Fruit fly (Drosophila melanogaster) whole organism, adult: ENCODE results near the gene 14-3-3epsilon.

Experiments
- CG1620 ChIP-seq: fragments of 200-800 bp; sonication (Bioruptor generic); optimal IDR thresholded peaks from 2 replicates; lab custom pipeline; 2016; ENCODE audit warnings: missing biosample characterization, missing genetic modification characterization
- bab1 ChIP-seq: fragments of 200-800 bp; sonication (Bioruptor generic); optimal IDR thresholded peaks from 3 replicates; lab custom pipeline; 2019; ENCODE audit warnings: missing biosample characterization, mild to moderate bottlenecking, missing genetic modification characterization, moderate library complexity
- cic ChIP-seq: fragments of 200-800 bp; sonication (Bioruptor generic); optimal IDR thresholded peaks from 2 replicates; lab custom pipeline; 2017; ENCODE audit warnings: missing biosample characterization, mild to moderate bottlenecking, missing genetic modification characterization, moderate library complexity
- ovo ChIP-seq: fragments of 200-800 bp; sonication (Bioruptor generic); optimal IDR thresholded peaks from 2 replicates; lab custom pipeline; 2016; ENCODE audit warnings: missing biosample characterization, missing genetic modification characterization
- pad ChIP-seq: fragments of 200-800 bp; sonication (Bioruptor generic); optimal IDR thresholded peaks from 3 replicates; lab custom pipeline; 2017; ENCODE audit warnings: missing biosample characterization, missing genetic modification characterization, mild to moderate bottlenecking, moderate library complexity, missing genetic modification reagents

- TF ChIP-seq CG1620 (GFP tag; lab: Kevin White, UChicago): no peak
- no peak for TF ChIP-seq bab1
- TF ChIP-seq pad (GFP tag; lab: Kevin White, UChicago): no peak
- TF ChIP-seq ovo: no peak
- no peak for TF ChIP-seq cic
Measured at dm6 chr3R:18195295-18195694, 47.0 kb upstream of the 14-3-3epsilon start.
